Worm (Caenorhabditis elegans) whole organism, young adult: ENCODE data around the gene srg-20.

ENCODE experiments used
- B0336.3 ChIP-seq: fragments of 200-800 bp; sonication (Bioruptor generic); IDR thresholded peaks from 2 replicates; pipeline ENCODE4 v1.3.6; 2022; ENCODE audit warnings: missing genetic modification characterization, missing compliant biosample characterization
- C06A6.2 ChIP-seq: fragments of 200-800 bp; sonication (Bioruptor generic); conservative IDR thresholded peaks from 2 replicates; pipeline ENCODE4 v1.3.6; 2022; ENCODE audit warnings: missing genetic modification characterization, missing compliant biosample characterization
- F37B4.10 ChIP-seq: fragments of 200-800 bp; sonication (Bioruptor generic); IDR thresholded peaks from 2 replicates; pipeline ENCODE4 v1.3.6; 2022; ENCODE audit warnings: missing genetic modification characterization, missing compliant biosample characterization
- F55B11.4 ChIP-seq: sonication (generic microtip); optimal IDR thresholded peaks from 2 replicates; lab custom pipeline; 2016; ENCODE audit warnings: missing compliant biosample characterization, missing genetic modification characterization, borderline replicate concordance; ENCODE audit not compliant: insufficient read depth
- ZK185.1 ChIP-seq: sonication (generic microtip); optimal IDR thresholded peaks from 2 replicates; lab custom pipeline; 2016; ENCODE audit warnings: mild to moderate bottlenecking, missing genetic modification characterization, missing compliant biosample characterization; ENCODE audit not compliant: poor library complexity, severe bottlenecking
- aptf-2 ChIP-seq: fragments of 200-800 bp; sonication (Bioruptor generic); conservative IDR thresholded peaks from 2 replicates; pipeline ENCODE4 v1.3.6; 2022; ENCODE audit warnings: missing genetic modification reagents, missing genetic modification characterization, missing compliant biosample characterization
- atf-7 ChIP-seq: sonication (generic microtip); optimal IDR thresholded peaks from 2 replicates; lab custom pipeline; 2017; ENCODE audit warnings: mild to moderate bottlenecking, missing genetic modification characterization, missing compliant biosample characterization
- attf-3 ChIP-seq: fragments of 200-800 bp; sonication (Bioruptor generic); conservative IDR thresholded peaks from 2 replicates; pipeline ENCODE4 v1.3.6; 2022; ENCODE audit warnings: missing genetic modification reagents, missing genetic modification characterization, missing compliant biosample characterization
- ccch-3 ChIP-seq: fragments of 200-800 bp; sonication (Bioruptor generic); optimal IDR thresholded peaks from 2 replicates; lab custom pipeline; 2018; ENCODE audit warnings: mild to moderate bottlenecking, missing genetic modification characterization, missing compliant biosample characterization
- cebp-1 ChIP-seq, 2 experiments: fragments of 200-800 bp in 1 of 2; sonication (Bioruptor generic) in 1 of 2; sonication (generic microtip) in 1 of 2; IDR thresholded peaks in 1 of 2; optimal IDR thresholded peaks in 1 of 2; 2 replicates each; pipeline versions ENCODE4 v1.3.6 to Lab custom; 2017 to 2022; ENCODE audit warnings: missing compliant biosample characterization in 2 of 2, missing genetic modification characterization in 2 of 2, mild to moderate bottlenecking in 1 of 2, missing genetic modification reagents in 1 of 2, moderate library complexity in 1 of 2
- cebp-2 ChIP-seq: fragments of 200-800 bp; sonication (Bioruptor generic); IDR thresholded peaks from 2 replicates; pipeline ENCODE4 v1.3.6; 2022; ENCODE audit warnings: missing genetic modification characterization, missing compliant biosample characterization
- ceh-27 ChIP-seq: fragments of 200-800 bp; sonication (Bioruptor generic); optimal IDR thresholded peaks from 2 replicates; lab custom pipeline; 2018; ENCODE audit warnings: mild to moderate bottlenecking, missing genetic modification characterization, moderate library complexity, missing compliant biosample characterization
- ceh-91 ChIP-seq: fragments of 200-800 bp; sonication (Bioruptor generic); IDR thresholded peaks from 2 replicates; pipeline ENCODE4 v1.3.6; 2022; ENCODE audit warnings: missing genetic modification reagents, missing genetic modification characterization, missing compliant biosample characterization
- dpl-1 ChIP-seq: fragments of 150-350 bp; optimal IDR thresholded peaks from 2 replicates; lab custom pipeline; 2014; ENCODE audit warnings: missing biosample characterization, missing genetic modification reagents, missing genetic modification characterization
- egl-18 ChIP-seq: fragments of 200-800 bp; sonication (Bioruptor generic); IDR thresholded peaks from 2 replicates; pipeline ENCODE4 v1.3.6; 2022; ENCODE audit warnings: missing genetic modification reagents, missing genetic modification characterization, missing compliant biosample characterization
- egl-44 ChIP-seq: fragments of 200-800 bp; sonication (Bioruptor generic); IDR thresholded peaks from 2 replicates; pipeline ENCODE4 v1.3.6; 2022; ENCODE audit warnings: missing genetic modification reagents, missing genetic modification characterization, missing compliant biosample characterization
- egrh-3 ChIP-seq: fragments of 200-800 bp; sonication (Bioruptor generic); IDR thresholded peaks from 2 replicates; pipeline ENCODE4 v1.3.6; 2022; ENCODE audit warnings: missing genetic modification reagents, missing genetic modification characterization, missing compliant biosample characterization
- ekl-4 ChIP-seq: fragments of 200-800 bp; sonication (Bioruptor generic); IDR thresholded peaks from 2 replicates; pipeline ENCODE4 v1.3.6; 2022; ENCODE audit warnings: missing genetic modification reagents, missing genetic modification characterization, missing compliant biosample characterization
- let-607 ChIP-seq, 2 experiments: fragments of 200-800 bp in 1 of 2; sonication (Bioruptor generic) in 1 of 2; sonication (generic microtip) in 1 of 2; optimal IDR thresholded peaks; 2 replicates each; lab custom pipeline; 2016 to 2018; ENCODE audit warnings: mild to moderate bottlenecking in 2 of 2, missing compliant biosample characterization in 2 of 2, missing genetic modification characterization in 2 of 2, moderate library complexity in 2 of 2, missing genotype in 1 of 2
- lir-1 ChIP-seq: fragments of 200-800 bp; sonication (Bioruptor generic); conservative IDR thresholded peaks from 2 replicates; pipeline ENCODE4 v1.3.6; 2022; ENCODE audit warnings: missing genetic modification reagents, missing genetic modification characterization, missing compliant biosample characterization
- madf-10 ChIP-seq: sonication (generic microtip); optimal IDR thresholded peaks from 2 replicates; lab custom pipeline; 2016; ENCODE audit warnings: mild to moderate bottlenecking, missing genetic modification characterization, missing compliant biosample characterization
- madf-6 ChIP-seq: fragments of 200-800 bp; sonication (Bioruptor generic); IDR thresholded peaks from 2 replicates; pipeline ENCODE4 v1.3.6; 2022; ENCODE audit warnings: missing genetic modification reagents, missing genetic modification characterization, missing compliant biosample characterization
- mes-4 ChIP-seq: sonication (generic microtip); optimal IDR thresholded peaks from 2 replicates; lab custom pipeline; 2016; ENCODE audit warnings: missing genotype, missing genetic modification characterization, missing compliant biosample characterization
- nfyb-1 ChIP-seq: fragments of 200-800 bp; sonication (Bioruptor generic); IDR thresholded peaks from 2 replicates; pipeline ENCODE4 v1.3.6; 2022; ENCODE audit warnings: missing genetic modification reagents, missing genetic modification characterization, missing compliant biosample characterization
- nhr-80 ChIP-seq: sonication (generic microtip); optimal IDR thresholded peaks from 2 replicates; lab custom pipeline; 2016; ENCODE audit warnings: missing genetic modification characterization, missing compliant biosample characterization
- sea-2 ChIP-seq: fragments of 200-800 bp; sonication (Bioruptor generic); IDR thresholded peaks from 2 replicates; pipeline ENCODE4 v1.3.6; 2022; ENCODE audit warnings: missing genetic modification characterization, missing compliant biosample characterization
- tlf-1 ChIP-seq: fragments of 200-800 bp; sonication (Bioruptor generic); optimal IDR thresholded peaks from 2 replicates; lab custom pipeline; 2018; ENCODE audit warnings: mild to moderate bottlenecking, missing genetic modification characterization, missing compliant biosample characterization
- unc-130 ChIP-seq: sonication (generic microtip); optimal IDR thresholded peaks from 2 replicates; lab custom pipeline; 2016; ENCODE audit warnings: missing genetic modification reagents, missing genetic modification characterization, missing compliant biosample characterization
- zim-3 ChIP-seq: sonication (generic microtip); optimal IDR thresholded peaks from 2 replicates; lab custom pipeline; 2017; ENCODE audit warnings: mild to moderate bottlenecking, missing genetic modification characterization, moderate library complexity, missing compliant biosample characterization
- ztf-3 ChIP-seq: fragments of 200-800 bp; sonication (Bioruptor generic); optimal IDR thresholded peaks from 2 replicates; lab custom pipeline; 2018; ENCODE audit warnings: mild to moderate bottlenecking, missing genetic modification characterization, missing compliant biosample characterization

srg-20 gene

ce11 chrII:1607575-1607974, 28.9 kb upstream of the srg-20 start:
- no peak for TF ChIP-seq ceh-27 (GFP tag; lab: Kevin White, UChicago)
- peak; percentile 40 for TF ChIP-seq nhr-80

- TF ChIP-seq ccch-3 (GFP tag; lab: Kevin White, UChicago) (no peak), nhr-80 (peak; percentile 47), zim-3 (tag; lab: Kevin White, UChicago) (no peak), ekl-4 (GFP tag; lab: Robert Waterston, UW) (no peak), egrh-3 (no peak), tlf-1 (GFP tag; lab: Kevin White, UChicago) (no peak), F55B11.4 (tag; lab: Kevin White, UChicago) (no peak), attf-3 (GFP tag; lab: Robert Waterston, UW) (no peak), aptf-2 (GFP tag; lab: Robert Waterston, UW) (no peak), nfyb-1 (GFP tag; lab: Robert Waterston, UW) (no peak), dpl-1 (GFP tag; lab: Kevin White, UChicago) (no peak), madf-10 (tag; lab: Kevin White, UChicago) (no peak), ceh-27 (GFP tag; lab: Kevin White, UChicago) (no peak), egl-18 (GFP tag; lab: Robert Waterston, UW) (no peak), cebp-1 (GFP tag; IDR thresholded peaks at IDR 0.05; lab: Robert Waterston, UW) (no peak), cebp-1 (tag; optimal IDR thresholded peaks at IDR 0.05; lab: Kevin White, UChicago) (peak; percentile 83)
Measured at ce11 chrII:1608915-1609314, 27.6 kb upstream of the srg-20 start.

ce11 chrII:1610630-1611029, 25.9 kb upstream of the srg-20 start, which contains the start of gene fbxa-163:
Gene fbxa-163 (minus strand): TSS chrII:1610730.
- TF ChIP-seq ZK185.1 (tag; lab: Kevin White, UChicago) = no peak

- TF ChIP-seq zim-3 (tag; lab: Kevin White, UChicago) (no peak), atf-7 (no peak), let-607 (tag; optimal IDR thresholded peaks at IDR 0.05; lab: Kevin White, UChicago) (no peak), egl-44 (GFP tag; lab: Robert Waterston, UW) (no peak), madf-6 (GFP tag; lab: Robert Waterston, UW) (no peak), C06A6.2 (no peak), unc-130 (GFP tag; lab: Kevin White, UChicago) (no peak), ztf-3 (GFP tag; lab: Kevin White, UChicago) (no peak), cebp-2 (GFP tag; lab: Robert Waterston, UW) (no peak), egrh-3 (no peak), lir-1 (no peak), mes-4 (tag; lab: Kevin White, UChicago) (no peak), B0336.3 (GFP tag; lab: Robert Waterston, UW) (no peak), sea-2 (GFP tag; lab: Robert Waterston, UW) (no peak), tlf-1 (GFP tag; lab: Kevin White, UChicago) (no peak)
Measured at ce11 chrII:1613972-1614371, 22.5 kb upstream of the srg-20 start, which contains the start of gene fbxa-164. Gene fbxa-164 (minus strand): TSS chrII:1614072.

- no peak for TF ChIP-seq F37B4.10 (GFP tag; lab: Robert Waterston, UW)
- no peak for TF ChIP-seq ceh-91 (GFP tag; lab: Robert Waterston, UW)
Measured at ce11 chrII:1616382-1616781, 20.1 kb upstream of the srg-20 start, which contains the start of gene fbxa-165. Gene fbxa-165 (minus strand): TSS chrII:1616482.
